Worm (Caenorhabditis elegans) whole organism, young adult: Measurements from ENCODE around the gene dct-8.

Experiments
- nfya-2 ChIP-seq: fragments of 200-800 bp; sonication (Bioruptor generic); IDR thresholded peaks from 2 replicates; pipeline ENCODE4 v1.3.6; 2022; ENCODE audit warnings: missing genetic modification reagents, missing genetic modification characterization, missing compliant biosample characterization
- nhr-27 ChIP-seq: fragments of 200-800 bp; sonication (Bioruptor generic); optimal IDR thresholded peaks from 2 replicates; lab custom pipeline; 2018; ENCODE audit warnings: mild to moderate bottlenecking, missing genetic modification characterization, moderate library complexity, missing compliant biosample characterization

DNA sequence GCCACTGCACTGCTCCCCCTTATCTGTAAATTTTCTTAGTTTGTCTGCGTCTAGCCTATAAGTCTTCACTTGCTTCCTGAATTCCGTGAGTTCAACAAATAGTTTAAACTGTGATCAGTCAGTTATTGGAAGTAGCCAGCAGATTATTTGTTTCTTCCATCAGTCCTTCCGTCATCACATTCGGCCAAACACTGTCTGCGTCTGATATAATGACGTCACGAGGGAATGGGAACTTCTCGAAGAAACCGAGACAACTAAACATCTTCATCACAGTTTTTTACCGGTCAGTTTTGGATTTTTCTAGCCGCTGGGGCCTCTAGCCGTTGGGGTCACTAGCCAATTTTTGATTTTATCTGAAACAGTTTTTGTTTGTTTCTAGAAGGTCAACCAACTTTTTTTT lies 28.9 kb upstream of the dct-8 start:
- TF ChIP-seq nhr-27 (tag; lab: Kevin White, UChicago), result no peak
- TF ChIP-seq nfya-2 (GFP tag; lab: Robert Waterston, UW), result no peak
